Fruit fly (Drosophila melanogaster): Measurements from ENCODE around the gene CG4168.

The CG4168 gene

DNA sequence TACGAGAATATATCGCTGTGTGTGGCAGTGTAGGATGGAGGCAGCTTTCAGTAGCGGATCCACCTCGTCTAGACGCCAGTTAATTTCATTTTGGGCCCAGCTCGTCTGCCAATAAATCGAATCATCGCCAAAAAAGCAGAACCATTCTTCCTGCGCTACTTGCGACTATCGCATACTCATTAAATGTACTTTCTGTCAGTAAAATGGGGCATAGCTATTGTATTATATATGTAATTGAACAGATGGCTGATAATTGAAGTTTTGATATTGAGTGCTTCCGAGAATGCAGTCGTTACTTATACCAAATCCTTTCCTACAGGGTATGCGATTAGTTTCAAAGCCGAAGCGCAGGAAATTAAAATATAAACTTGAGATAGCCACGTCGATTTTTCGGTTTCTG, 44.4 kb upstream of the CG4168 start (continued):
- TF ChIP-seq lilli (GFP tag; optimal IDR thresholded peaks at IDR 0.05) (no peak), CG10209 (GFP tag; optimal IDR thresholded peaks at IDR 0.05) (no peak), Pdp1 (GFP tag; optimal IDR thresholded peaks at IDR 0.05) (no peak), gcm2 (GFP tag; optimal IDR thresholded peaks at IDR 0.05) (no peak), sens-2 (GFP tag; IDR thresholded peaks at IDR 0.05) (no peak), CG6791 (GFP tag; IDR thresholded peaks at IDR 0.05; ENCODE audit: partially characterized antibody) (peak; percentile 57; the same call in 1 of the 3 replicates)

DNA sequence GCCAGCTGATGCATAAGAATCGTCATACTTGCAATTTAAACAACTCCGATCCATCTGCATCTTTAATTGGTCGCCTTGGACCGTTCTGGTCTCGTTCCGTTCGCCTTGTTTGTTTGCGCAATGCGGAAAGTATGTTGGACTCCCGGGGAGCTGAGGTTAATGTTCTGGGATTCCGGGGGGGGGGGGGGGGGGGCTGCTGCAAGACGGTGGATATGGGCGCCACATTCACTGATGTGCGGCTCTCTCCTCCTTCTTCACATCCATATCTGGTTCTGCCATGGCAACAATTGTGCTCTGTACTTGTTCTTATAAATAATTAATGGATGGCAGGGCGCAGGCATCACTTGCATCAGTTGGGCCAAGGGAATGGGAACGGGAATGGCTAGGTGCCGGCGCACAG, 43.2 kb upstream of the CG4168 start:
- TF ChIP-seq zen2 (GFP tag; IDR thresholded peaks at IDR 0.05; ENCODE audit: partially characterized antibody) (no peak), bcd (GFP tag; optimal IDR thresholded peaks at IDR 0.05) (no peak), Dbx (GFP tag; IDR thresholded peaks at IDR 0.05) (no peak), Hr39 (optimal IDR thresholded peaks at IDR 0.05) (peak; percentile 81), CG6254 (GFP tag; optimal IDR thresholded peaks at IDR 0.05) (no peak), Ets65A (GFP tag) (peak; percentile 29), CG10959 (GFP tag; IDR thresholded peaks at IDR 0.05) (0 out of 2 replicates have a peak, but pooled peaks have one; percentile 0), sr (GFP tag; IDR thresholded peaks at IDR 0.05) (no peak), D (optimal IDR thresholded peaks at IDR 0.05) (no peak), D (GFP tag; optimal IDR thresholded peaks at IDR 0.05) (no peak)

DNA sequence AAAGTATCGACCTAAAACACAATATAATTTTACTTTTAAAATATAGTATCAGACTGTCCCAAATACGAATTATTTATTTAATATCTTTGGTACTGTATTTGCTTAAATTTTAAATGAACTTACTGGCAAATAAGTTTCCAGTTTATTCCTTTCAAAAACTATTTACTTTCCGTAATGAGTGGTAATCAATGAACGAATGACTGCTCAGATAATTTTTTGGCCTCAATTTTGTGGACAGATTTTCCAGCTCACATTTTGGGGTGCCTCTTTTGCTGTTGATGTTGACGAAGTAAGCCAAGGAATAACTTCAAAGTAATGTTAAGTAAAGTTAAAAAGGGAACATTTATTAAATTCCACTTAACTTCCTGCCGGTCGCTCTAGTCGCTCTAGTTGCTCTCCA, 14.7 kb upstream of the CG4168 start, which contains the start of gene CG43230:
CG43230 (plus strand) TSS at position 301 of the 400 bp plus-strand sequence.
- TF ChIP-seq Adf1 (GFP tag; IDR thresholded peaks at IDR 0.05) = no peak
- no peak for TF ChIP-seq CG7556 (GFP tag; optimal IDR thresholded peaks at IDR 0.05)
- TF ChIP-seq CG7357 (GFP tag; IDR thresholded peaks at IDR 0.05) = no peak
- no peak for TF ChIP-seq Atf3 (GFP tag; optimal IDR thresholded peaks at IDR 0.05)
- no peak for TF ChIP-seq Elba2 (GFP tag; optimal IDR thresholded peaks at IDR 0.05)
- TF ChIP-seq tll (GFP tag; optimal IDR thresholded peaks at IDR 0.05) = no peak
- TF ChIP-seq CG32532 (GFP tag; IDR thresholded peaks at IDR 0.05) = no peak
- no peak for TF ChIP-seq zen (tag; optimal IDR thresholded peaks at IDR 0.05)
- TF ChIP-seq unc-4 (GFP tag; IDR thresholded peaks at IDR 0.05; ENCODE audit: partially characterized antibody) = no peak
- no peak for TF ChIP-seq al (GFP tag; IDR thresholded peaks at IDR 0.05)
- no peak for TF ChIP-seq cg (GFP tag; optimal IDR thresholded peaks at IDR 0.05)
- TF ChIP-seq Xbp1 (GFP tag; optimal IDR thresholded peaks at IDR 0.05) = no peak
- TF ChIP-seq CG11085 (GFP tag; IDR thresholded peaks at IDR 0.05) = no peak
- no peak for TF ChIP-seq CG8388 (GFP tag; optimal IDR thresholded peaks at IDR 0.05)
- no peak for TF ChIP-seq emc (GFP tag; optimal IDR thresholded peaks at IDR 0.05)
- TF ChIP-seq CG1024 (GFP tag; IDR thresholded peaks at IDR 0.05) = no peak
- no peak for TF ChIP-seq zf30C (GFP tag; optimal IDR thresholded peaks at IDR 0.05)
- TF ChIP-seq CG17359 (tag; optimal IDR thresholded peaks at IDR 0.05) = no peak
- TF ChIP-seq fru (optimal IDR thresholded peaks at IDR 0.05) = no peak

DNA sequence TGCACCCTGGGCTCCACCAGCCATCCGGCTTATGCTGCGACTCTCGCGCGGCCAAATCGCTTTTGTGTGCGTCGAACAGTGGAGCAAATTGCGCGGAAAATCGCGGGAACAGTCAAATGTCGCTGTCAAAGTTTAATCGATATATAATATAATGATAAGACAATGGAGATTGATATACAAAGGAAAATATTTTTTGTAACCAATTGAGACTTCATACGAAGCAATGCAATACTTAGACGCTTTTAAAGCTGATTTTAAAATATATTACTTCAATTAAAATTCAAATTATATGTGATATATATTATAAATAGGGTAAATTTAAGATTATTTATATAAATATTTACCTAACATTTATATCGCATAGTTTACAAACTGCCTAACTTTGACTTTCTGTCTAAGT, 11.2 kb upstream of the CG4168 start:
- TF ChIP-seq lmd (GFP tag; IDR thresholded peaks at IDR 0.05) (no peak), NK7.1 (GFP tag; optimal IDR thresholded peaks at IDR 0.05) (no peak), dmrt99B (tag; optimal IDR thresholded peaks at IDR 0.05) (peak; percentile 9), CG11504 (tag; optimal IDR thresholded peaks at IDR 0.05) (peak; percentile 29), Meics (GFP tag; optimal IDR thresholded peaks at IDR 0.05) (peak; percentile 7), CG18599 (GFP tag; optimal IDR thresholded peaks at IDR 0.05) (peak; percentile 18), maf-S (GFP tag; optimal IDR thresholded peaks at IDR 0.05) (no peak), CG7556 (GFP tag; optimal IDR thresholded peaks at IDR 0.05) (peak; percentile 52), CG2678 (tag; optimal IDR thresholded peaks at IDR 0.05) (peak; percentile 34), CG32532 (GFP tag; IDR thresholded peaks at IDR 0.05) (0 out of 2 replicates have a peak, but pooled peaks have one; percentile 1)

All from whole organism, embryonic.